Fruit fly (Drosophila melanogaster) whole organism, embryonic: ENCODE measurements around the gene CG33552.
A peak's percentile ranks its signal among the peaks of the same experiment; 100 is the strongest.

Experiments
- Ada2b ChIP-seq: fragments of 200-800 bp; sonication (Bioruptor generic); IDR thresholded peaks from 2 replicates; pipeline ENCODE4 v1.3.6; 2022; ENCODE audit warnings: missing biosample characterization, missing genetic modification characterization
- Antp ChIP-seq: fragments of 200-800 bp; sonication (Bioruptor generic); optimal IDR thresholded peaks from 3 replicates; lab custom pipeline; 2016; ENCODE audit warnings: missing biosample characterization, missing genetic modification characterization
- Asciz ChIP-seq: fragments of 200-800 bp; sonication (Bioruptor generic); optimal IDR thresholded peaks from 2 replicates; lab custom pipeline; 2017; ENCODE audit warnings: missing biosample characterization, mild to moderate bottlenecking, missing genetic modification characterization, missing genetic modification reagents
- Atf3 ChIP-seq: fragments of 200-800 bp; sonication (Bioruptor generic); optimal IDR thresholded peaks from 3 replicates; lab custom pipeline; 2016; ENCODE audit warnings: missing biosample characterization, missing genetic modification characterization
- Bteb2 ChIP-seq: fragments of 200-800 bp; sonication (Bioruptor generic); optimal IDR thresholded peaks from 2 replicates; lab custom pipeline; 2016; ENCODE audit warnings: missing biosample characterization, missing genetic modification characterization
- CG13894 ChIP-seq: fragments of 200-800 bp; sonication (Bioruptor generic); optimal IDR thresholded peaks from 3 replicates; lab custom pipeline; 2018; ENCODE audit warnings: missing biosample characterization, mild to moderate bottlenecking, missing genetic modification characterization, moderate library complexity
- CG14050 ChIP-seq: fragments of 200-800 bp; sonication (Bioruptor generic); IDR thresholded peaks from 3 replicates; pipeline ENCODE4 v1.3.6; 2022; ENCODE audit warnings: missing biosample characterization, missing genetic modification characterization
- CG14710 ChIP-seq: fragments of 200-800 bp; sonication (Bioruptor generic); optimal IDR thresholded peaks from 3 replicates; lab custom pipeline; 2019; ENCODE audit warnings: missing biosample characterization, mild to moderate bottlenecking, missing genetic modification characterization, moderate library complexity
- CG1602 ChIP-seq: fragments of 200-800 bp; sonication (Bioruptor generic); optimal IDR thresholded peaks from 3 replicates; lab custom pipeline; 2016; ENCODE audit warnings: missing biosample characterization, missing genetic modification characterization
- CG16813 ChIP-seq: fragments of 200-800 bp; sonication (Bioruptor generic); IDR thresholded peaks from 3 replicates; pipeline ENCODE4 v1.3.6; 2022; ENCODE audit warnings: missing biosample characterization, missing genetic modification characterization; ENCODE audit not compliant: partially characterized antibody
- CG16815 ChIP-seq: fragments of 200-800 bp; sonication (Bioruptor generic); optimal IDR thresholded peaks from 3 replicates; lab custom pipeline; 2017; ENCODE audit warnings: missing biosample characterization, mild to moderate bottlenecking, missing genetic modification characterization
- CG17568 ChIP-seq: fragments of 200-800 bp; sonication (Bioruptor generic); optimal IDR thresholded peaks from 2 replicates; lab custom pipeline; 2018; ENCODE audit warnings: missing biosample characterization, mild to moderate bottlenecking, missing genetic modification characterization, moderate library complexity
- CG17829 ChIP-seq: fragments of 200-800 bp; optimal IDR thresholded peaks from 2 replicates; lab custom pipeline; 2019; ENCODE audit warnings: missing biosample characterization, mild to moderate bottlenecking, missing genetic modification characterization, moderate library complexity
- CG32532 ChIP-seq: fragments of 200-800 bp; sonication (Bioruptor generic); IDR thresholded peaks from 2 replicates; pipeline ENCODE4 v1.3.6; 2022; ENCODE audit warnings: missing biosample characterization, missing genetic modification characterization
- CG4820 ChIP-seq: fragments of 200-800 bp; sonication (Bioruptor generic); optimal IDR thresholded peaks from 3 replicates; lab custom pipeline; 2016; ENCODE audit warnings: missing biosample characterization, missing genetic modification characterization
- CG6654 ChIP-seq: fragments of 200-800 bp; sonication (Bioruptor generic); optimal IDR thresholded peaks from 2 replicates; lab custom pipeline; 2017; ENCODE audit warnings: missing biosample characterization, mild to moderate bottlenecking, missing genetic modification characterization
- CG7745 ChIP-seq: fragments of 200-800 bp; sonication (Bioruptor generic); optimal IDR thresholded peaks from 2 replicates; lab custom pipeline; 2018; ENCODE audit warnings: missing biosample characterization, mild to moderate bottlenecking, missing genetic modification characterization, moderate library complexity
- CG8290 ChIP-seq, 3 experiments: fragments of 200-800 bp; sonication (Bioruptor generic); optimal IDR thresholded peaks; 2 replicates each; lab custom pipeline; 2016 to 2019; ENCODE audit warnings: missing biosample characterization in 3 of 3, missing genetic modification characterization in 3 of 3, mild to moderate bottlenecking in 2 of 3, moderate library complexity in 1 of 3
- CG9876 ChIP-seq: fragments of 200-800 bp; sonication (Bioruptor generic); optimal IDR thresholded peaks from 2 replicates; lab custom pipeline; 2016; ENCODE audit warnings: missing biosample characterization, missing genetic modification characterization
- Dek ChIP-seq: fragments of 200-800 bp; sonication (Bioruptor generic); optimal IDR thresholded peaks from 3 replicates; lab custom pipeline; 2019; ENCODE audit warnings: missing biosample characterization, mild to moderate bottlenecking, missing genetic modification characterization, moderate library complexity
- E2f2 ChIP-seq: fragments of 200-800 bp; sonication (Bioruptor generic); IDR thresholded peaks from 2 replicates; pipeline ENCODE4 v1.3.6; 2022; ENCODE audit warnings: missing biosample characterization, missing genetic modification characterization
- Ets65A ChIP-seq: fragments of 200-800 bp; sonication (Bioruptor generic); peaks from one replicate; lab custom pipeline; 2016; ENCODE audit warnings: missing biosample characterization, missing genetic modification characterization
- Gug ChIP-seq: fragments of 200-800 bp; sonication (Bioruptor generic); IDR thresholded peaks from 4 replicates; pipeline ENCODE4 v1.3.6; 2022; ENCODE audit warnings: missing biosample characterization, missing genetic modification characterization
- Hey ChIP-seq: fragments of 200-800 bp; sonication (Bioruptor generic); optimal IDR thresholded peaks from 3 replicates; lab custom pipeline; 2018; ENCODE audit warnings: missing biosample characterization, mild to moderate bottlenecking, missing genetic modification characterization
- HmgZ ChIP-seq: fragments of 200-800 bp; sonication (Bioruptor generic); optimal IDR thresholded peaks from 2 replicates; lab custom pipeline; 2018; ENCODE audit warnings: missing biosample characterization, mild to moderate bottlenecking, missing genetic modification characterization
- Mad ChIP-seq: fragments of 200-800 bp; sonication (Bioruptor generic); optimal IDR thresholded peaks from 2 replicates; lab custom pipeline; 2016; ENCODE audit warnings: missing biosample characterization, missing genetic modification characterization
- NC2β ChIP-seq: fragments of 200-800 bp; sonication (Bioruptor generic); optimal IDR thresholded peaks from 2 replicates; lab custom pipeline; 2016; ENCODE audit warnings: missing biosample characterization, missing genetic modification characterization
- Rfx ChIP-seq: fragments of 200-800 bp; sonication (Bioruptor generic); IDR thresholded peaks from 2 replicates; pipeline ENCODE4 v1.3.6; 2022; ENCODE audit warnings: missing biosample characterization, missing genetic modification characterization
- Scr ChIP-seq: fragments of 200-800 bp; sonication (Bioruptor generic); IDR thresholded peaks from 2 replicates; pipeline ENCODE4 v1.3.6; 2022; ENCODE audit warnings: missing biosample characterization, missing genetic modification characterization; ENCODE audit not compliant: partially characterized antibody
- Xbp1 ChIP-seq: fragments of 200-800 bp; sonication (Bioruptor generic); optimal IDR thresholded peaks from 3 replicates; lab custom pipeline; 2016; ENCODE audit warnings: missing biosample characterization, mild to moderate bottlenecking, missing genetic modification characterization
- ac ChIP-seq: fragments of 200-800 bp; sonication (Bioruptor generic); optimal IDR thresholded peaks from 3 replicates; lab custom pipeline; 2017; ENCODE audit warnings: missing biosample characterization, mild to moderate bottlenecking, missing genetic modification characterization
- cad ChIP-seq: fragments of >200 bp; optimal IDR thresholded peaks from 2 replicates; lab custom pipeline; 2017; ENCODE audit warnings: missing biosample characterization, missing genetic modification characterization
- chinmo ChIP-seq: fragments of 200-800 bp; sonication (Bioruptor generic); IDR thresholded peaks from 4 replicates; pipeline ENCODE4 v1.3.6; 2022; ENCODE audit warnings: missing biosample characterization, missing genetic modification characterization; ENCODE audit not compliant: partially characterized antibody
- crc ChIP-seq: fragments of 200-800 bp; sonication (Bioruptor generic); optimal IDR thresholded peaks from 2 replicates; lab custom pipeline; 2016; ENCODE audit warnings: missing biosample characterization, missing genetic modification characterization
- eve ChIP-seq, 2 experiments: fragments of >200 bp; optimal IDR thresholded peaks; 2 replicates each; lab custom pipeline; 2017; ENCODE audit warnings: missing biosample characterization in 2 of 2, missing genetic modification characterization in 2 of 2
- fu2 ChIP-seq: fragments of 200-800 bp; sonication (Bioruptor generic); optimal IDR thresholded peaks from 2 replicates; lab custom pipeline; 2016; ENCODE audit warnings: missing biosample characterization, missing genetic modification characterization
- gcm ChIP-seq: fragments of 200-800 bp; sonication (Bioruptor generic); optimal IDR thresholded peaks from 2 replicates; lab custom pipeline; 2019; ENCODE audit warnings: missing biosample characterization, mild to moderate bottlenecking, missing genetic modification characterization, moderate library complexity
- hth ChIP-seq: fragments of >200 bp; optimal IDR thresholded peaks from 2 replicates; lab custom pipeline; 2017; ENCODE audit warnings: inconsistent platforms
- mld ChIP-seq: fragments of 200-800 bp; sonication (Bioruptor generic); IDR thresholded peaks from 3 replicates; pipeline ENCODE4 v1.3.6; 2022; ENCODE audit warnings: missing biosample characterization, missing genetic modification characterization; ENCODE audit not compliant: partially characterized antibody
- p53 ChIP-seq: fragments of 200-800 bp; sonication (Bioruptor generic); optimal IDR thresholded peaks from 2 replicates; lab custom pipeline; 2016; ENCODE audit warnings: missing biosample characterization, missing genetic modification characterization
- pzg ChIP-seq: fragments of 200-800 bp; sonication (Bioruptor generic); optimal IDR thresholded peaks from 3 replicates; lab custom pipeline; 2018; ENCODE audit warnings: missing biosample characterization, mild to moderate bottlenecking, missing genetic modification characterization, moderate library complexity
- ranshi ChIP-seq: fragments of 200-800 bp; sonication (Bioruptor generic); IDR thresholded peaks from 2 replicates; pipeline ENCODE4 v1.3.6; 2022; ENCODE audit warnings: missing biosample characterization, missing genetic modification characterization
- ro ChIP-seq: fragments of 200-800 bp; sonication (Bioruptor generic); IDR thresholded peaks from 2 replicates; pipeline ENCODE4 v1.3.6; 2022; ENCODE audit warnings: missing biosample characterization, missing genetic modification characterization
- run ChIP-seq: fragments of 200-800 bp; sonication (Bioruptor generic); optimal IDR thresholded peaks from 3 replicates; lab custom pipeline; 2018; ENCODE audit warnings: missing biosample characterization, mild to moderate bottlenecking, missing genetic modification characterization
- sens ChIP-seq: fragments of 200-800 bp; sonication (Bioruptor generic); peaks from one replicate; lab custom pipeline; 2016; ENCODE audit warnings: missing biosample characterization, missing genetic modification characterization
- trem ChIP-seq: fragments of 200-800 bp; optimal IDR thresholded peaks from 3 replicates; lab custom pipeline; 2019; ENCODE audit warnings: missing biosample characterization, mild to moderate bottlenecking, missing genetic modification characterization, moderate library complexity
- ttk ChIP-seq: fragments of 200-800 bp; sonication (Bioruptor generic); IDR thresholded peaks from 2 replicates; pipeline ENCODE4 v2.1.2; 2022; ENCODE audit warnings: missing biosample characterization, missing genetic modification characterization
- unpg ChIP-seq: fragments of 200-800 bp; sonication (Bioruptor generic); optimal IDR thresholded peaks from 3 replicates; lab custom pipeline; 2018; ENCODE audit warnings: missing biosample characterization, mild to moderate bottlenecking, missing genetic modification characterization, moderate library complexity

Gene CG33552

DNA sequence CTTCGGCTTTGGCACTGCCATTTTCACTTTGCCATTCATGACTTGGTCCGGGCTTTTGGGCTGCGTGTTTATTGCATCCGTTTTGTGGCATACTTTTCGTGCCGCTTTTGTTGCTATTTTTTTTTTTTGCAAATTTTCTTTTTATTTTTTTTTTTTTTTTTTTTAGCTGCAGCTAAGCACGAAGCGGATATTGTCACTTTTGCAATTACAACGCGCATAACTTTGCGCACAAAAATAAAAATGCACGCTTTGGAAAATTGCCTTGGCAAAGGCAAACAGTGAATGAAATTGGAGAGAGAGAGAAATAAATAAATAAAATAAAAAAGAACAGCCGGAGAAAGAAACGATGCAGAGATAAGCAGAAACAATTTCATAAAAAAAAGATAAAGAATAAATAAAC is 41.5 kb upstream of the CG33552 start:
- TF ChIP-seq p53 (no peak), mld (GFP tag; lab: Robert Waterston, UW) (no peak), CG1602 (GFP tag; lab: Kevin White, UChicago) (no peak), chinmo (GFP tag; lab: Robert Waterston, UW) (no peak), CG9876 (GFP tag; lab: Kevin White, UChicago) (no peak), CG7745 (tag; lab: Kevin White, UChicago) (no peak), pzg (GFP tag; lab: Kevin White, UChicago) (no peak), HmgZ (tag; lab: Kevin White, UChicago) (no peak), Scr (GFP tag; lab: Robert Waterston, UW) (no peak), CG17829 (no peak), CG32532 (GFP tag; lab: Robert Waterston, UW) (no peak), Ada2b (GFP tag; lab: Robert Waterston, UW) (no peak)

dm6 chr2L:16643445-16643844 is 38.9 kb upstream of the CG33552 start:
- TF ChIP-seq sens (GFP tag; lab: Kevin White, UChicago) (peak; percentile 46), ac (GFP tag; lab: Kevin White, UChicago) (peak; percentile 8), CG16813 (no peak), cad (GFP tag; lab: Kevin White, UChicago) (peak; percentile 56), gcm (GFP tag; lab: Kevin White, UChicago) (no peak), CG6654 (GFP tag; lab: Kevin White, UChicago) (peak; percentile 88), Bteb2 (GFP tag; lab: Kevin White, UChicago) (no peak)
- TF ChIP-seq, all 482 proteins: peak for 4

- TF ChIP-seq CG17568 (GFP tag; lab: Kevin White, UChicago) (peak; percentile 57), CG14710 (tag; lab: Kevin White, UChicago) (peak; percentile 43), Antp (peak; percentile 46), CG13894 (peak; percentile 11), trem (peak; percentile 0), Hey (no peak), ranshi (GFP tag; lab: Robert Waterston, UW) (peak; percentile 10; the same call in 1 of the 2 replicates), ro (GFP tag; lab: Robert Waterston, UW) (no peak), CG8290 (GFP tag; optimal IDR thresholded peaks at IDR 0.05; lab: Kevin White, UChicago) (no peak), CG8290 (tag; optimal IDR thresholded peaks at IDR 0.05; lab: Kevin White, UChicago) (peak in 1 of 2 experiments; percentile 27), Gug (GFP tag; lab: Robert Waterston, UW) (no peak; the same call in 3 of the 4 replicates), Asciz (GFP tag; lab: Kevin White, UChicago) (peak; percentile 75), fu2 (GFP tag; lab: Kevin White, UChicago) (peak; percentile 29), CG14050 (GFP tag; lab: Robert Waterston, UW) (peak; percentile 31; the same call in 1 of the 3 replicates), ac (GFP tag; lab: Kevin White, UChicago) (no peak), Rfx (GFP tag; lab: Robert Waterston, UW) (peak; percentile 68), Ets65A (peak; percentile 82), CG4820 (GFP tag; lab: Kevin White, UChicago) (peak; percentile 34), hth (lab: Kevin White, UChicago) (no peak), Atf3 (GFP tag; lab: Kevin White, UChicago) (peak; percentile 19), CG16815 (GFP tag; lab: Kevin White, UChicago) (peak; percentile 41), unpg (GFP tag; lab: Kevin White, UChicago) (peak; percentile 79), Dek (tag; lab: Kevin White, UChicago) (peak; percentile 40), ttk (GFP tag; lab: Robert Waterston, UW) (peak; percentile 60; the same call in 1 of the 2 replicates), E2f2 (peak; percentile 27; the same call in 1 of the 2 replicates), crc (GFP tag; lab: Kevin White, UChicago) (no peak), eve (GFP tag; optimal IDR thresholded peaks at IDR 0.05; lab: Kevin White, UChicago) (peak in 1 of 2 experiments; percentile 70), Mad (no peak), NC2β (GFP tag; lab: Kevin White, UChicago) (peak; percentile 19), Xbp1 (peak; percentile 58), run (tag; lab: Kevin White, UChicago) (peak; percentile 32)
Measured at dm6 chr2L:16643961-16644360, 38.3 kb upstream of the CG33552 start.
